Worm (Caenorhabditis elegans) whole organism, L4 larva: ENCODE measurements around the gene Y46G5A.7.

Experiments used
- D1046.2 ChIP-seq: fragments of 200-800 bp; sonication (Bioruptor generic); IDR thresholded peaks from 2 replicates; pipeline ENCODE4 v1.3.6; 2022; ENCODE audit warnings: missing genetic modification characterization, missing compliant biosample characterization
- T20F7.1 ChIP-seq: fragments of 200-800 bp; sonication (Bioruptor generic); optimal IDR thresholded peaks from 2 replicates; lab custom pipeline; 2018; ENCODE audit warnings: mild to moderate bottlenecking, missing genetic modification characterization, missing compliant biosample characterization
- T26A8.4 ChIP-seq: fragments of 200-800 bp; sonication (Bioruptor generic); IDR thresholded peaks from 2 replicates; pipeline ENCODE4 v1.3.6; 2022; ENCODE audit warnings: missing genetic modification characterization, missing compliant biosample characterization
- Y105C5A.15 ChIP-seq: fragments of 200-800 bp; sonication (Bioruptor generic); IDR thresholded peaks from 2 replicates; pipeline ENCODE4 v1.3.6; 2022; ENCODE audit warnings: missing genetic modification characterization, missing compliant biosample characterization
- arid-1 ChIP-seq: fragments of 200-800 bp; sonication (Bioruptor generic); conservative IDR thresholded peaks from 2 replicates; pipeline ENCODE4 v1.3.6; 2022; ENCODE audit warnings: missing genetic modification reagents, missing genetic modification characterization, missing compliant biosample characterization
- attf-4 ChIP-seq: sonication (generic microtip); optimal IDR thresholded peaks from 3 replicates; lab custom pipeline; 2017; ENCODE audit warnings: missing biosample characterization, missing genetic modification characterization
- ceh-20 ChIP-seq: fragments of 200-800 bp; sonication (Bioruptor generic); IDR thresholded peaks from 2 replicates; pipeline ENCODE4 v1.3.6; 2022; ENCODE audit warnings: missing genetic modification reagents, missing genetic modification characterization, missing compliant biosample characterization
- ceh-82 ChIP-seq: sonication (generic microtip); optimal IDR thresholded peaks from 2 replicates; lab custom pipeline; 2017; ENCODE audit warnings: missing biosample characterization, missing genetic modification characterization
- ces-1 ChIP-seq: fragments of 150-350 bp; sonication (generic microtip); optimal IDR thresholded peaks from 4 replicates; lab custom pipeline; 2014; ENCODE audit warnings: missing biosample characterization, missing genetic modification reagents, missing genetic modification characterization
- cey-2 ChIP-seq: sonication (generic microtip); optimal IDR thresholded peaks from 3 replicates; lab custom pipeline; 2017; ENCODE audit warnings: missing genetic modification characterization, mild to moderate bottlenecking, missing compliant biosample characterization, antibody characterized with exemption, borderline replicate concordance; ENCODE audit not compliant: insufficient read depth
- daf-16 ChIP-seq, 3 experiments: sonication (generic microtip); optimal IDR thresholded peaks; 2 replicates each; lab custom pipeline; 2016 to 2017; ENCODE audit warnings: missing genetic modification characterization in 3 of 3, missing genetic modification reagents in 3 of 3, mild to moderate bottlenecking in 2 of 3, missing compliant biosample characterization in 2 of 3, missing biosample characterization in 1 of 3, moderate library complexity in 1 of 3
- daf-8 ChIP-seq: fragments of 200-800 bp; sonication (Bioruptor generic); IDR thresholded peaks from 2 replicates; pipeline ENCODE4 v1.3.6; 2022; ENCODE audit warnings: missing genetic modification characterization, missing compliant biosample characterization
- dmd-6 ChIP-seq: fragments of 200-800 bp; sonication (Bioruptor generic); IDR thresholded peaks from 2 replicates; pipeline ENCODE4 v1.3.6; 2022; ENCODE audit warnings: missing genetic modification reagents, missing genetic modification characterization, missing compliant biosample characterization
- dve-1 ChIP-seq: sonication (generic microtip); optimal IDR thresholded peaks from 2 replicates; lab custom pipeline; 2017; ENCODE audit warnings: antibody characterized with exemption, mild to moderate bottlenecking, missing genetic modification characterization, missing compliant biosample characterization; ENCODE audit not compliant: insufficient read depth
- egl-43 ChIP-seq: fragments of 200-800 bp; sonication (Bioruptor generic); IDR thresholded peaks from 2 replicates; pipeline ENCODE4 v1.3.6; 2022; ENCODE audit warnings: missing genetic modification reagents, missing genetic modification characterization, missing compliant biosample characterization
- hlh-11 ChIP-seq: fragments of 200-800 bp; sonication (Bioruptor generic); optimal IDR thresholded peaks from 2 replicates; lab custom pipeline; 2018; ENCODE audit warnings: mild to moderate bottlenecking, missing genetic modification characterization, missing compliant biosample characterization
- hmg-1.1 ChIP-seq: fragments of 200-800 bp; sonication (Bioruptor generic); IDR thresholded peaks from 2 replicates; pipeline ENCODE4 v1.3.6; 2022; ENCODE audit warnings: missing genetic modification reagents, missing genetic modification characterization, missing compliant biosample characterization
- lin-1 ChIP-seq: fragments of 200-800 bp; sonication (Bioruptor generic); IDR thresholded peaks from 2 replicates; pipeline ENCODE4 v1.3.6; 2022; ENCODE audit warnings: missing genetic modification reagents, missing genetic modification characterization, missing compliant biosample characterization
- lin-13 ChIP-seq: fragments of 150-350 bp; optimal IDR thresholded peaks from 2 replicates; lab custom pipeline; 2014; ENCODE audit warnings: missing biosample characterization, missing genetic modification reagents, missing genetic modification characterization
- lin-38 ChIP-seq: fragments of 200-800 bp; sonication (Bioruptor generic); IDR thresholded peaks from 2 replicates; pipeline ENCODE4 v1.3.6; 2022; ENCODE audit warnings: missing genetic modification reagents, missing genetic modification characterization, missing compliant biosample characterization
- lsy-2 ChIP-seq, 2 experiments: fragments of 150-350 bp in 1 of 2; sonication (generic microtip) in 1 of 2; optimal IDR thresholded peaks; 2 replicates each; lab custom pipeline; 2014 to 2017; ENCODE audit warnings: missing biosample characterization in 2 of 2, missing genetic modification characterization in 2 of 2
- madf-9 ChIP-seq: fragments of 200-800 bp; sonication (Bioruptor generic); conservative IDR thresholded peaks from 2 replicates; pipeline ENCODE4 v1.3.6; 2022; ENCODE audit warnings: missing genetic modification reagents, missing genetic modification characterization, missing compliant biosample characterization
- mdl-1 ChIP-seq, 2 experiments: fragments of 150-350 bp in 1 of 2; sonication (generic microtip) in 1 of 2; optimal IDR thresholded peaks; 2 replicates each; lab custom pipeline; 2014 to 2017; ENCODE audit warnings: missing biosample characterization in 2 of 2, missing genetic modification characterization in 2 of 2
- mep-1 ChIP-seq: fragments of 150-350 bp; sonication (generic microtip); optimal IDR thresholded peaks from 3 replicates; lab custom pipeline; 2014; ENCODE audit warnings: missing biosample characterization, missing genetic modification characterization
- mxl-2 ChIP-seq: fragments of 200-800 bp; sonication (Bioruptor generic); conservative IDR thresholded peaks from 2 replicates; pipeline ENCODE4 v1.3.6; 2022; ENCODE audit warnings: missing genetic modification reagents, missing genetic modification characterization, missing compliant biosample characterization
- mxl-3 ChIP-seq: fragments of 200-800 bp; sonication (Bioruptor generic); optimal IDR thresholded peaks from 2 replicates; lab custom pipeline; 2018; ENCODE audit warnings: mild to moderate bottlenecking, missing genetic modification characterization, missing compliant biosample characterization
- nhr-102 ChIP-seq: sonication (generic microtip); optimal IDR thresholded peaks from 2 replicates; lab custom pipeline; 2016; ENCODE audit warnings: mild to moderate bottlenecking, missing genetic modification characterization, moderate library complexity, missing compliant biosample characterization
- nhr-11 ChIP-seq: fragments of 150-350 bp; optimal IDR thresholded peaks from 2 replicates; lab custom pipeline; 2014; ENCODE audit warnings: missing biosample characterization, missing genetic modification characterization
- nhr-25 ChIP-seq: sonication (generic microtip); optimal IDR thresholded peaks from 2 replicates; lab custom pipeline; 2017; ENCODE audit warnings: missing genetic modification characterization, mild to moderate bottlenecking, missing compliant biosample characterization, antibody characterized with exemption, moderate library complexity, borderline replicate concordance; ENCODE audit not compliant: insufficient read depth
- nhr-42 ChIP-seq: fragments of 200-800 bp; sonication (Bioruptor generic); IDR thresholded peaks from 2 replicates; pipeline ENCODE4 v1.3.6; 2022; ENCODE audit warnings: missing genetic modification characterization, missing compliant biosample characterization
- nhr-48 ChIP-seq: sonication (generic microtip); optimal IDR thresholded peaks from 2 replicates; lab custom pipeline; 2016; ENCODE audit warnings: mild to moderate bottlenecking, missing genetic modification characterization, missing compliant biosample characterization
- nhr-77 ChIP-seq: fragments of 150-350 bp; optimal IDR thresholded peaks from 2 replicates; lab custom pipeline; 2014; ENCODE audit warnings: missing biosample characterization, missing genetic modification characterization
- pha-4 ChIP-seq, 2 experiments: fragments of 150-350 bp in 1 of 2; fragments of 200-800 bp in 1 of 2; sonication (Bioruptor generic) in 1 of 2; IDR thresholded peaks in 1 of 2; optimal IDR thresholded peaks in 1 of 2; 2 replicates each; pipeline versions ENCODE4 v1.3.6 to Lab custom; 2014 to 2022; ENCODE audit warnings: missing genetic modification characterization in 2 of 2, missing genetic modification reagents in 2 of 2, missing biosample characterization in 1 of 2, missing compliant biosample characterization in 1 of 2
- php-3 ChIP-seq: fragments of 200-800 bp; sonication (Bioruptor generic); IDR thresholded peaks from 2 replicates; pipeline ENCODE4 v1.3.6; 2022; ENCODE audit warnings: missing genetic modification reagents, missing genetic modification characterization, missing compliant biosample characterization
- sdz-12 ChIP-seq: fragments of 200-800 bp; sonication (Bioruptor generic); optimal IDR thresholded peaks from 2 replicates; lab custom pipeline; 2018; ENCODE audit warnings: mild to moderate bottlenecking, missing genetic modification characterization, missing compliant biosample characterization
- snpc-1.2 ChIP-seq: fragments of 200-800 bp; sonication (Bioruptor generic); IDR thresholded peaks from 2 replicates; pipeline ENCODE4 v1.3.6; 2022; ENCODE audit warnings: missing genetic modification reagents, missing genetic modification characterization, missing compliant biosample characterization
- spr-1 ChIP-seq: sonication (generic microtip); optimal IDR thresholded peaks from 2 replicates; lab custom pipeline; 2016; ENCODE audit warnings: mild to moderate bottlenecking, missing genetic modification characterization, missing compliant biosample characterization
- spr-3 ChIP-seq: fragments of 200-800 bp; sonication (Bioruptor generic); optimal IDR thresholded peaks from 2 replicates; lab custom pipeline; 2018; ENCODE audit warnings: mild to moderate bottlenecking, missing genetic modification characterization, missing compliant biosample characterization
- tag-97 ChIP-seq: fragments of 200-800 bp; sonication (Bioruptor generic); IDR thresholded peaks from 2 replicates; pipeline ENCODE4 v1.3.6; 2022; ENCODE audit warnings: missing genetic modification characterization, missing compliant biosample characterization
- tra-1 ChIP-seq: fragments of 200-800 bp; sonication (Bioruptor generic); IDR thresholded peaks from 2 replicates; pipeline ENCODE4 v1.3.6; 2022; ENCODE audit warnings: missing genetic modification reagents, missing genetic modification characterization, missing compliant biosample characterization
- unc-62 ChIP-seq, 3 experiments: fragments of 150-350 bp in 1 of 3; sonication (generic microtip); optimal IDR thresholded peaks in 2 of 3; peaks in 1 of 3; 1 replicate in 1 of 3; 2 replicates in 2 of 3; lab custom pipeline; 2014 to 2017; ENCODE audit warnings: missing biosample characterization in 3 of 3, missing genetic modification characterization in 3 of 3, missing genetic modification reagents in 3 of 3, missing genotype in 1 of 3
- zfp-3 ChIP-seq: fragments of 200-800 bp; sonication (Bioruptor generic); conservative IDR thresholded peaks from 2 replicates; pipeline ENCODE4 v1.3.6; 2022; ENCODE audit warnings: missing genetic modification reagents, missing genetic modification characterization, missing compliant biosample characterization

Gene Y46G5A.7

ce11 chrII:12798814-12799213 lies 42.7 kb upstream of the Y46G5A.7 start (continued):
- TF ChIP-seq lin-1 (GFP tag; lab: Robert Waterston, UW) = peak; percentile 94
- peak; percentile 85 for TF ChIP-seq ceh-20 (GFP tag; lab: Robert Waterston, UW)
- TF ChIP-seq php-3 (GFP tag; lab: Robert Waterston, UW) = peak; percentile 90
- TF ChIP-seq hmg-1.1 (GFP tag; lab: Robert Waterston, UW) = peak; percentile 74
- TF ChIP-seq T26A8.4 (GFP tag; lab: Robert Waterston, UW) = peak; percentile 90
- peak; percentile 83; the same call in 1 of the 2 replicates for TF ChIP-seq tra-1 (GFP tag; lab: Robert Waterston, UW)
- 0 out of 2 replicates have a peak, but pooled peaks have one; percentile 18 for TF ChIP-seq D1046.2
- peak; percentile 66 to 92 for TF ChIP-seq daf-16 (GFP tag; optimal IDR thresholded peaks at IDR 0.05; lab: Kevin White, UChicago)
- TF ChIP-seq daf-16 (tag; optimal IDR thresholded peaks at IDR 0.05; lab: Kevin White, UChicago) = peak; percentile 89
- TF ChIP-seq tag-97 = no peak
- TF ChIP-seq cey-2 (tag; lab: Kevin White, UChicago) = peak; percentile 22
- TF ChIP-seq dmd-6 (GFP tag; lab: Robert Waterston, UW) = peak; percentile 96
- no peak for TF ChIP-seq ces-1 (GFP tag; lab: Kevin White, UChicago)
- TF ChIP-seq nhr-48 (tag; lab: Kevin White, UChicago) = peak; percentile 91
- no peak for TF ChIP-seq sdz-12 (GFP tag; lab: Kevin White, UChicago)
- TF ChIP-seq spr-1 = peak; percentile 72
- TF ChIP-seq unc-62 (GFP tag; optimal IDR thresholded peaks at IDR 0.05 in 1 of 2; lab: Kevin White, UChicago) = peak in 1 of 2 experiments; percentile 97
- TF ChIP-seq unc-62 (tag; optimal IDR thresholded peaks at IDR 0.05; lab: Kevin White, UChicago) = no peak
- TF ChIP-seq attf-4 = no peak
- TF ChIP-seq Y105C5A.15 (GFP tag; lab: Robert Waterston, UW) = no peak
- TF ChIP-seq nhr-102 (tag; lab: Kevin White, UChicago) = peak; percentile 91
- TF ChIP-seq hlh-11 (tag; lab: Kevin White, UChicago) = peak; percentile 99
- no peak for TF ChIP-seq mxl-2 (GFP tag; lab: Robert Waterston, UW)
- no peak for TF ChIP-seq nhr-25 (tag; lab: Kevin White, UChicago)
- TF ChIP-seq spr-3 (GFP tag; lab: Kevin White, UChicago) = peak; percentile 80
- peak; percentile 78 for TF ChIP-seq pha-4 (GFP tag; IDR thresholded peaks at IDR 0.05; lab: Robert Waterston, UW)
- TF ChIP-seq pha-4 (tag; optimal IDR thresholded peaks at IDR 0.05; lab: Kevin White, UChicago) = no peak

DNA sequence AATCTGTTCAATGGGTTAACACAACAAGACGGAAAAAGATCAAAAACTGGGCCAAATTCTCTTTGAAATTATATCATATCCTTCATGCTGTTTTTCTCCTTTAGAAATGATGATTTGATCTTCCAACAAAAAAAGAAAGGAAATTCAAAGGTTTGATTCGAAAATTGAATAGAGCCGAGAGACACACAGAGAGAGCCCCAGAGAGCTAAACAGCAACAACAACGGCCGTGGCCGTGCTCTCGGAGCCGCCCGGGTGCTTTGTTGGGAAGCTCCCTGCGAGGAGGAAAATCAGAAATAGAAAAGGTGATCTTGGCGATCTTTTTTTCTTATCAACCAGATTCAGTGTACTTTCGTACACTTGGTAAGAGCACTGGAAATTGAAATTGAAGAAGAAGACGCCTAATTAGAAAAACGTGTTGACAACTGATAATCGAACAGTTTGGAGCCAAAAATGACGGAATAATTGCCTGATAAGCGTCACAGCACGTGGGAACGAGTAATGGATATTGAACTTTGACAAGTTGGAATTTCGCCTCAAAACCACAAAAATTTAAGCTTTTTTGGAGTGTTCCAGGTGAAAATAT lies 41.2 kb upstream of the Y46G5A.7 start:
- 0 out of 2 replicates have a peak, but pooled peaks have one; percentile 46 for TF ChIP-seq egl-43
- 0 out of 2 replicates have a peak, but pooled peaks have one; percentile 10 for TF ChIP-seq arid-1 (GFP tag; lab: Robert Waterston, UW)
- 0 out of 2 replicates have a peak, but pooled peaks have one; percentile 5 for TF ChIP-seq lin-38 (GFP tag; lab: Robert Waterston, UW)
- peak; percentile 11 for TF ChIP-seq mep-1 (tag; lab: Kevin White, UChicago)
- peak in 1 of 2 experiments; percentile 35 for TF ChIP-seq lsy-2 (tag; optimal IDR thresholded peaks at IDR 0.05; lab: Kevin White, UChicago)
- no peak for TF ChIP-seq lin-13 (GFP tag; lab: Kevin White, UChicago)
- TF ChIP-seq snpc-1.2 (GFP tag; lab: Robert Waterston, UW) = peak; percentile 10; the same call in 1 of the 2 replicates
- 0 out of 2 replicates have a peak, but pooled peaks have one; percentile 11 for TF ChIP-seq tra-1 (GFP tag; lab: Robert Waterston, UW)
- TF ChIP-seq mxl-3 (GFP tag; lab: Kevin White, UChicago) = peak; percentile 53
- TF ChIP-seq hlh-11 (tag; lab: Kevin White, UChicago) = peak; percentile 61
- TF ChIP-seq dve-1 (tag; lab: Kevin White, UChicago) = peak; percentile 63
- TF ChIP-seq daf-16 (GFP tag; optimal IDR thresholded peaks at IDR 0.05; lab: Kevin White, UChicago) = no peak
- TF ChIP-seq daf-16 (tag; optimal IDR thresholded peaks at IDR 0.05; lab: Kevin White, UChicago) = peak; percentile 97
- TF ChIP-seq mdl-1 (tag; optimal IDR thresholded peaks at IDR 0.05; lab: Kevin White, UChicago) = peak in 1 of 2 experiments; percentile 65
- no peak for TF ChIP-seq Y105C5A.15 (GFP tag; lab: Robert Waterston, UW)
- 0 out of 2 replicates have a peak, but pooled peaks have one; percentile 17 for TF ChIP-seq zfp-3 (GFP tag; lab: Robert Waterston, UW)
- TF ChIP-seq nhr-77 (tag; lab: Kevin White, UChicago) = peak; percentile 32
- TF ChIP-seq ceh-82 (tag; lab: Kevin White, UChicago) = no peak
- TF ChIP-seq daf-8 (GFP tag; lab: Robert Waterston, UW) = no peak
- TF ChIP-seq nhr-11 (tag; lab: Kevin White, UChicago) = no peak
- peak; percentile 27 for TF ChIP-seq T20F7.1
- peak in 1 of 2 experiments; percentile 53 for TF ChIP-seq unc-62 (GFP tag; optimal IDR thresholded peaks at IDR 0.05 in 1 of 2; lab: Kevin White, UChicago)
- TF ChIP-seq unc-62 (tag; optimal IDR thresholded peaks at IDR 0.05; lab: Kevin White, UChicago) = no peak
- TF ChIP-seq php-3 (GFP tag; lab: Robert Waterston, UW) = peak; percentile 58; the same call in 1 of the 2 replicates
- no peak for TF ChIP-seq madf-9
- TF ChIP-seq nhr-42 = no peak
- TF ChIP-seq lin-1 (GFP tag; lab: Robert Waterston, UW) = 0 out of 2 replicates have a peak, but pooled peaks have one; percentile 15
- no peak for TF ChIP-seq nhr-48 (tag; lab: Kevin White, UChicago)
- peak; percentile 48 for TF ChIP-seq sdz-12 (GFP tag; lab: Kevin White, UChicago)
